Fruit fly (Drosophila melanogaster): ENCODE measurements around the gene CG33645.

The CG33645 gene

DNA sequence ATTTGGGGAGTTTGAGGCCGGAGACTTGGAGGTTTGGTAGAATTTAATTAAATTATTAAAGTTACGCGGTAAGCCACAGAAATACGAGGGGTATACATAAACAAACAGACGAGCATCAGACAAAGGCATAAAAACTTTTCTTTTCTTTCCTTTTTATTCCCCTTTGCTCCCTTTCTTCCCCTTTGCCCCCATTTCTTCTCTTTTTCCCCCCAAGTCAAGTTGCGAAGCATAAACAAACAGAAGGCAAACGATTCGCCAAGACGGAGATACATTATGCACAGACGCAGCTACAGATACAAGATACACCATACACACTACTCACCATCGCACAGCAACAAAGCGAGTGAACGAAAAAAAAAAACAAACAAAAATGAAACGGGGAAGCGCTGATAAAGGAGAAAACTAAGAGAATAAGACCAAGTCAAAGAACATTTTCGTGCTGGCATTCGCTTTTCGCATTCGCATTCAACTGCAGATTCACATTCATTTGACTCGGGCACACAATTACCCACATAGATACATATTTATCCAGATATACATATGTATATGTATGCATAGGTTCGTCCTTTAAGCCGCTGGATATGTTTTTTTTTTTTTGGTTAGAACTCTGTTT is 22.0 kb downstream of the CG33645 start:
- TF ChIP-seq EcR (GFP tag; optimal IDR thresholded peaks at IDR 0.05) = peak; percentile 40
- TF ChIP-seq CG32121 (GFP tag; IDR thresholded peaks at IDR 0.05) = no peak
- TF ChIP-seq gl (tag; optimal IDR thresholded peaks at IDR 0.05) = peak; percentile 14

DNA sequence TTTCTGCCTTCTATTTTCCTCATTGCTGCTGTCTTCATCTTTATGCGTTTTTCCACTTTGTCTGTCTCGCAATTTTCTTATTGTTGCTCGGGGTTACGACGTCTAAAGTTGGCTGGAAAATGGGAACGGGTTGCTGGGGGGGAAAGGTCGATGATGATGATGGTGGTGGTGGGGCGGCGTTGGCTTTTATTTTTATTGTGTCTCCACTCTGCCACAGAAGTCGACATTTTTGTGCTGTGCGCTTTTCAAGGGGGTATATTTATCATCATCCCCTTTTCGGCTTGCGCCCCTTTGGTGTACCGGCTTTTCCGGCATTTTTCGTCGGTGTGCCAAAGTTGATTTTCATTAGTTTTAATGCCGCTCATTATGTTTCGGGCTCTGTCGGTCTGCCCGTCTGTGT is 22.8 kb downstream of the CG33645 start:
- no peak for TF ChIP-seq CG34367 (tag; optimal IDR thresholded peaks at IDR 0.05)
- TF ChIP-seq CG17806 (tag; optimal IDR thresholded peaks at IDR 0.05) = no peak
- TF ChIP-seq CG32121 (GFP tag; IDR thresholded peaks at IDR 0.05) = no peak
- no peak for TF ChIP-seq rn (GFP tag; IDR thresholded peaks at IDR 0.05)
- no peak for TF ChIP-seq CG15710 (tag; optimal IDR thresholded peaks at IDR 0.05)
- TF ChIP-seq Pif1B (GFP tag; optimal IDR thresholded peaks at IDR 0.05) = no peak

DNA sequence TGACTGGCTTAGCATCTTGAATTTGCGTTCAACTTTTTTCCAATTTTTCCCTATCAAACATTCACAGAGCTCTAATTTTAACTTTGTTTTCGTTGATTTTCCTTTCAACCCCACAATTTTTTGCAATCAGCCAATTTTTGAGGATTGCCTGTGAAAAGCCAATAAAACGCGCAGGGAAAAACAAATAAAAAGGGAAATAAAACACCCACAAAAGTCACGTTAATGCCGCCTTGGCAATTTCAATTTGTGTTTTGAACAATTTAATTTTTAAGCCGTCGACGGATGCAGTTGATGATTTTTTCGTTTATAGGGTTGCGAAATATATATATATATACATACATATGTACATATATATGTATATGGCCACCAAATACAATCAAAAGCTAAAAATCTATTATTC is 36.3 kb downstream of the CG33645 start:
- no peak for TF ChIP-seq EcR (GFP tag; optimal IDR thresholded peaks at IDR 0.05)

DNA sequence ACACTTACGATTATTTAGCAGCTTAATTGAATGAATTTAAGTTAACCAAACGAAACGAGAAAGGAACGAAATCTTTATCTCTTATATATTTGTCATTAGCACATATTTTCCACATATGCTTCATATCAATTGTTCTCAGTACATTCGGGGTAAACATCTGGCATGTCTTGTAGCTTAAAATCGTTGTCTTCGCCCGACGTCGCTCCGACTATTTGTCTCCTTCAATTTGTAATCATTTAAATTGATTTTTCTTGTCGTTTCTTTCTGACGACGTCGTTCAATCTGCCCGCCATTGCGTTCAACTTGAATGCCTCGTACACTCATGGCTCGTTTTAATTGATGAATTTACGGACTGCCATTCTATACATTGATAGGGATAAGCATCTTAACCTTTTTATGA is 37.4 kb downstream of the CG33645 start:
- TF ChIP-seq CG17806 (tag; optimal IDR thresholded peaks at IDR 0.05) = peak; percentile 12
- TF ChIP-seq Pif1B (GFP tag; optimal IDR thresholded peaks at IDR 0.05) = no peak
- no peak for TF ChIP-seq CG15710 (tag; optimal IDR thresholded peaks at IDR 0.05)

DNA sequence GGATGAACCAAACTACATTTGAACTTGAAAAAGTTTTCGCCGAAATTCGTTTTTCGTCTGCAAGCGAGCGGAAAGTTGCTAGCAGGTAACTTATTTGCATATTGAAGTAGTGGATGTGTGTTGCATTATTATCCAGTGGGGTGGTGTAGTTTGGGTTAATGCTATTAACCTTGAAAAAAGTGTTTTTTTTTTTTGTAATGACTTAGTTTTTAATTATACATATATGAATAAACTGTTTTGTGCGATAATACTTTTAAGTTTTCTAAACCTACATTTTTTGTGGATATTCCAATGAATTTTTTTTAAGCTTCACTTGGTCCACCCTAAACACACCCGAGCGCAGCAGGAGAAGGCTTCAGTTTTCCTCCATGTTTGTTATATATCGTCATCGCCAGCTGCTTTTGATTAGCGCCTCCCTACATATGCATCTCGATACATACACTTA is 38.4 kb downstream of the CG33645 start:
- peak; percentile 74 for TF ChIP-seq CG15710 (tag; optimal IDR thresholded peaks at IDR 0.05)
- TF ChIP-seq CG32121 (GFP tag; IDR thresholded peaks at IDR 0.05) = peak; percentile 83
- peak; percentile 88 for TF ChIP-seq fd96Ca (GFP tag; IDR thresholded peaks at IDR 0.05)
- peak; percentile 57 for TF ChIP-seq D1 (tag; optimal IDR thresholded peaks at IDR 0.05)
- TF ChIP-seq Ets98B (GFP tag; IDR thresholded peaks at IDR 0.05) = peak; percentile 73
- TF ChIP-seq CG8159 (tag; optimal IDR thresholded peaks at IDR 0.05) = peak; percentile 100
- peak; percentile 68 for TF ChIP-seq CG13204 (GFP tag; optimal IDR thresholded peaks at IDR 0.05)
- peak; percentile 69 for TF ChIP-seq gl (tag; optimal IDR thresholded peaks at IDR 0.05)
- peak; percentile 46; the same call in 1 of the 2 replicates for TF ChIP-seq CG12605 (GFP tag; IDR thresholded peaks at IDR 0.05)
- no peak for TF ChIP-seq EcR (GFP tag; optimal IDR thresholded peaks at IDR 0.05)
- peak; percentile 81 for TF ChIP-seq CG17806 (tag; optimal IDR thresholded peaks at IDR 0.05)
- TF ChIP-seq CG10348 (GFP tag; IDR thresholded peaks at IDR 0.05) = 0 out of 2 replicates have a peak, but pooled peaks have one; percentile 15
- TF ChIP-seq CG14655 (GFP tag; optimal IDR thresholded peaks at IDR 0.05) = peak; percentile 93
- peak; percentile 71 for TF ChIP-seq CG34367 (tag; optimal IDR thresholded peaks at IDR 0.05)
- peak; percentile 68 for TF ChIP-seq rn (GFP tag; IDR thresholded peaks at IDR 0.05)
- TF ChIP-seq Snoo (tag; optimal IDR thresholded peaks at IDR 0.05) = peak; percentile 88
- peak; percentile 95 for TF ChIP-seq Pif1B (GFP tag; optimal IDR thresholded peaks at IDR 0.05)
- peak; percentile 92 for TF ChIP-seq Pif1A (GFP tag; optimal IDR thresholded peaks at IDR 0.05)
- peak; percentile 84 for TF ChIP-seq CG4496 (GFP tag; IDR thresholded peaks at IDR 0.05)
- TF ChIP-seq CG9948 (tag; optimal IDR thresholded peaks at IDR 0.05) = peak; percentile 90
- peak; percentile 92 for TF ChIP-seq CG8301 (tag; optimal IDR thresholded peaks at IDR 0.05)

DNA sequence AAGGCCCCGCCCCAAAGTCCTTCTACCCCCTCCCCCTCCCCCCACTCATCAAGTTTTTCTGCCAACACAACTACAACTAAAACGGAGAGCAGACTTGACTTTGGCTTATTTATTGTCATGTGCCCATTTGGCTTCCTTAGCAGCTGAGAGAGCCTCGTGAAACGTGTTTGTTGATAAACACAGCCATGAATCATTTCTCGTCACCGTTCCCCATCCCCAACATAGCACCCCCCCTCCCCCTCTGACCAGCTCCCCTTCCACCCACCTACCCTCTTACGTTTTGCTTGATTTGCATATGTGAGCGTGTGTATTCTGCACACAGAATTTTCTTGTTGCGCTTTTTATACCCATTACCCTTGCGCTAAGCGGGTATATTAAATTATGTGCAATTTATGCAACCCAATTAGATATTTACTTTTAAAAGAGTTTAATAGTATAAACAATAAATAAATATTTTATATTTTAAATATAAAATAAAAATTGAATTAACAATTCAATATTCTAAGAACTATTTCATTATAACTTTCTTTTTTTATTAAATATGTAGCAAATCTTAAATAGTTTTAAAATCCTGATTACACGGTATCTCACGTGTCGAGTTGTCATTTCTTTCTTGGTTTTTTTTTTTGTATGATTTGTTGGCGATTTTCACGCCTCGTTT is 39.3 kb downstream of the CG33645 start:
- no peak; the same call in 1 of the 2 replicates for TF ChIP-seq CG32121 (GFP tag; IDR thresholded peaks at IDR 0.05)
- TF ChIP-seq CG17806 (tag; optimal IDR thresholded peaks at IDR 0.05) = peak; percentile 60
- TF ChIP-seq EcR (GFP tag; optimal IDR thresholded peaks at IDR 0.05) = no peak
- peak; percentile 74 for TF ChIP-seq D1 (tag; optimal IDR thresholded peaks at IDR 0.05)
- peak; percentile 73 for TF ChIP-seq CG9948 (tag; optimal IDR thresholded peaks at IDR 0.05)
- TF ChIP-seq gl (tag; optimal IDR thresholded peaks at IDR 0.05) = peak; percentile 41
- peak; percentile 14 for TF ChIP-seq Pif1A (GFP tag; optimal IDR thresholded peaks at IDR 0.05)
- TF ChIP-seq CG14655 (GFP tag; optimal IDR thresholded peaks at IDR 0.05) = peak; percentile 77
- peak; percentile 65 for TF ChIP-seq CG4496 (GFP tag; IDR thresholded peaks at IDR 0.05)
- no peak; the same call in 1 of the 2 replicates for TF ChIP-seq CG12605 (GFP tag; IDR thresholded peaks at IDR 0.05)
- peak; percentile 43 for TF ChIP-seq Ets98B (GFP tag; IDR thresholded peaks at IDR 0.05)
- 0 out of 2 replicates have a peak, but pooled peaks have one; percentile 7 for TF ChIP-seq rn (GFP tag; IDR thresholded peaks at IDR 0.05)
- peak; percentile 60 for TF ChIP-seq Pif1B (GFP tag; optimal IDR thresholded peaks at IDR 0.05)
- peak; percentile 50; the same call in 1 of the 3 replicates for TF ChIP-seq fd96Ca (GFP tag; IDR thresholded peaks at IDR 0.05)
- peak; percentile 80 for TF ChIP-seq CG8159 (tag; optimal IDR thresholded peaks at IDR 0.05)
- peak; percentile 28 for TF ChIP-seq Snoo (tag; optimal IDR thresholded peaks at IDR 0.05)
- TF ChIP-seq CG13204 (GFP tag; optimal IDR thresholded peaks at IDR 0.05) = no peak
- peak; percentile 32 for TF ChIP-seq CG34367 (tag; optimal IDR thresholded peaks at IDR 0.05)
- TF ChIP-seq CG15710 (tag; optimal IDR thresholded peaks at IDR 0.05) = peak; percentile 69
- TF ChIP-seq CG10348 (GFP tag; IDR thresholded peaks at IDR 0.05) = no peak
- TF ChIP-seq CG8301 (tag; optimal IDR thresholded peaks at IDR 0.05) = peak; percentile 57

All from whole organism, pupa.